Fruit fly (Drosophila melanogaster) whole organism, prepupa: ENCODE data around the gene Larp7.

Source experiments
- CG10669 ChIP-seq: fragments of 200-800 bp; sonication (Bioruptor generic); optimal IDR thresholded peaks from 3 replicates; lab custom pipeline; 2018; ENCODE audit warnings: missing biosample characterization, mild to moderate bottlenecking, missing genetic modification characterization, moderate library complexity
- Hr38 ChIP-seq: sonication (Bioruptor generic); optimal IDR thresholded peaks from 2 replicates; lab custom pipeline; 2016; ENCODE audit warnings: missing biosample characterization, missing genetic modification characterization
- OdsH ChIP-seq: fragments of 200-800 bp; sonication (Bioruptor generic); optimal IDR thresholded peaks from 3 replicates; lab custom pipeline; 2016; ENCODE audit warnings: missing biosample characterization, missing genetic modification characterization

DNA sequence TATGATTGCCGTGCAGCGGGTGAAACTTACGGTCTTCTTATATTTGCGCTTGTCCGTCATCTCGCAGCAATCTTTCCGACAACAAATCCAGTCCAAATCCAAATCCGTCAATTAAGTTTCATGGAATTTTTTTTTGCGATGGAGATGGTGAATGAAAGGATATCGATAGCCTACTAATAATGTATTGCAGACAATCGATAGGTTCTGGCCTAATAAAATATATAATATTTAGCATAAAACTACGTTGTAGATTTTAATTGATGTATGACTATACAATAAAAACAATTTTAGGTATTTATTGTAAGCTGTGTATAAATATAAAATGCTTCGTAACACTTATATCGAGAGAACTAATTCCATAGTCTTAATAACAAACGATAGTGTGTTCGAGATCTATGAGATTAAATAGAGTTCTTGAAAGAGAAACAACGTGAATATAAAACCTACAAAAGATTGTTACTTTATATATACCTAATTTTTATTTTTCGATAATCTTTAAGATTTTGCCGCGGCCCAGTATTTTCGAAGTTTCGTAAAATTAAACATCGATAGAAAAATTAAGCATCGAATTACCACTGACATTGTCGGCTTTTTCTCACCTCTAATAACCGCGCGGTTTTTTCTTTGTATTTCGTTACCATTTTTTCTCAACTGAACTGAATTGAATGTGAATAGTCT is 29.4 kb downstream of the Larp7 start, which contains the start of the genes Cfp1 and Aladin:
- TF ChIP-seq OdsH (no peak), CG10669 (no peak), Hr38 (no peak)
